Worm (Caenorhabditis elegans) whole organism, young adult: ENCODE measurements around the gene ZK742.3.
A peak's percentile ranks its signal among the peaks of the same experiment; 100 is the strongest.

Source experiments
- B0035.1 ChIP-seq: sonication (generic microtip); optimal IDR thresholded peaks from 2 replicates; lab custom pipeline; 2016; ENCODE audit warnings: missing genetic modification characterization, mild to moderate bottlenecking, missing compliant biosample characterization, missing genotype, missing genetic modification reagents
- F10E7.11 ChIP-seq: sonication (generic microtip); optimal IDR thresholded peaks from 2 replicates; lab custom pipeline; 2017; ENCODE audit warnings: mild to moderate bottlenecking, missing genetic modification characterization, moderate library complexity, missing compliant biosample characterization
- F37B4.10 ChIP-seq: fragments of 200-800 bp; sonication (Bioruptor generic); IDR thresholded peaks from 2 replicates; pipeline ENCODE4 v1.3.6; 2022; ENCODE audit warnings: missing genetic modification characterization, missing compliant biosample characterization
- F49E8.2 ChIP-seq: sonication (generic microtip); optimal IDR thresholded peaks from 3 replicates; lab custom pipeline; 2017; ENCODE audit warnings: missing genetic modification characterization, mild to moderate bottlenecking, missing compliant biosample characterization, antibody characterized with exemption, moderate library complexity; ENCODE audit not compliant: insufficient read depth
- F55B11.4 ChIP-seq: sonication (generic microtip); optimal IDR thresholded peaks from 2 replicates; lab custom pipeline; 2016; ENCODE audit warnings: missing compliant biosample characterization, missing genetic modification characterization, borderline replicate concordance; ENCODE audit not compliant: insufficient read depth
- K11D2.4 ChIP-seq: fragments of 200-800 bp; sonication (Bioruptor generic); IDR thresholded peaks from 2 replicates; pipeline ENCODE4 v1.3.6; 2022; ENCODE audit warnings: missing genetic modification reagents, missing genetic modification characterization, missing compliant biosample characterization
- Y53G8AR.9 ChIP-seq: fragments of 200-800 bp; sonication (Bioruptor generic); conservative IDR thresholded peaks from 2 replicates; pipeline ENCODE4 v1.3.6; 2022; ENCODE audit warnings: missing genetic modification reagents, missing genetic modification characterization, missing compliant biosample characterization
- Y56A3A.18 ChIP-seq: fragments of 200-800 bp; sonication (Bioruptor generic); IDR thresholded peaks from 2 replicates; pipeline ENCODE4 v1.3.6; 2022; ENCODE audit warnings: missing genetic modification reagents, missing genetic modification characterization, missing compliant biosample characterization
- ama-1 ChIP-seq, 3 experiments: fragments of 150-350 bp in 1 of 3; sonication (generic microtip) in 2 of 3; optimal IDR thresholded peaks; 2 replicates each; lab custom pipeline; 2014 to 2018; ENCODE audit warnings: missing biosample characterization in 2 of 3, missing genetic modification characterization in 2 of 3, missing genetic modification reagents in 2 of 3
- atf-7 ChIP-seq: sonication (generic microtip); optimal IDR thresholded peaks from 2 replicates; lab custom pipeline; 2017; ENCODE audit warnings: mild to moderate bottlenecking, missing genetic modification characterization, missing compliant biosample characterization
- bed-1 ChIP-seq: fragments of 200-800 bp; sonication (Bioruptor generic); IDR thresholded peaks from 2 replicates; pipeline ENCODE4 v1.3.6; 2022; ENCODE audit warnings: missing genetic modification reagents, missing genetic modification characterization, missing compliant biosample characterization
- bed-2 ChIP-seq: fragments of 200-800 bp; sonication (Bioruptor generic); IDR thresholded peaks from 2 replicates; pipeline ENCODE4 v1.3.6; 2022; ENCODE audit warnings: missing genetic modification reagents, missing genetic modification characterization, missing compliant biosample characterization
- ceh-100 ChIP-seq: fragments of 200-800 bp; sonication (Bioruptor generic); IDR thresholded peaks from 2 replicates; pipeline ENCODE4 v1.3.6; 2022; ENCODE audit warnings: missing genetic modification reagents, missing genetic modification characterization, missing compliant biosample characterization
- ceh-40 ChIP-seq: fragments of 200-800 bp; sonication (Bioruptor generic); IDR thresholded peaks from 2 replicates; pipeline ENCODE4 v1.3.6; 2022; ENCODE audit warnings: missing genetic modification characterization, missing compliant biosample characterization
- efl-1 ChIP-seq: fragments of 150-350 bp; optimal IDR thresholded peaks from 2 replicates; lab custom pipeline; 2014; ENCODE audit warnings: missing biosample characterization, missing genetic modification reagents, missing genetic modification characterization
- ekl-4 ChIP-seq: fragments of 200-800 bp; sonication (Bioruptor generic); IDR thresholded peaks from 2 replicates; pipeline ENCODE4 v1.3.6; 2022; ENCODE audit warnings: missing genetic modification reagents, missing genetic modification characterization, missing compliant biosample characterization
- him-1 ChIP-seq: sonication (generic microtip); optimal IDR thresholded peaks from 2 replicates; lab custom pipeline; 2016; ENCODE audit warnings: missing genotype, missing genetic modification reagents, missing genetic modification characterization, missing compliant biosample characterization
- hrde-1 ChIP-seq: sonication (generic microtip); optimal IDR thresholded peaks from 2 replicates; lab custom pipeline; 2016; ENCODE audit warnings: missing genetic modification characterization, mild to moderate bottlenecking, missing compliant biosample characterization, moderate library complexity, missing genotype, missing genetic modification reagents, borderline replicate concordance
- hsf-1 ChIP-seq: fragments of 200-800 bp; sonication (Bioruptor generic); IDR thresholded peaks from 2 replicates; pipeline ENCODE4 v1.3.6; 2022; ENCODE audit warnings: missing genetic modification reagents, missing genetic modification characterization, missing compliant biosample characterization
- let-526 ChIP-seq: fragments of 200-800 bp; sonication (Bioruptor generic); IDR thresholded peaks from 2 replicates; pipeline ENCODE4 v1.3.6; 2022; ENCODE audit warnings: missing genetic modification reagents, missing genetic modification characterization, missing compliant biosample characterization
- let-607 ChIP-seq, 2 experiments: fragments of 200-800 bp in 1 of 2; sonication (Bioruptor generic) in 1 of 2; sonication (generic microtip) in 1 of 2; optimal IDR thresholded peaks; 2 replicates each; lab custom pipeline; 2016 to 2018; ENCODE audit warnings: mild to moderate bottlenecking in 2 of 2, missing compliant biosample characterization in 2 of 2, missing genetic modification characterization in 2 of 2, moderate library complexity in 2 of 2, missing genotype in 1 of 2
- madf-10 ChIP-seq: sonication (generic microtip); optimal IDR thresholded peaks from 2 replicates; lab custom pipeline; 2016; ENCODE audit warnings: mild to moderate bottlenecking, missing genetic modification characterization, missing compliant biosample characterization
- madf-6 ChIP-seq: fragments of 200-800 bp; sonication (Bioruptor generic); IDR thresholded peaks from 2 replicates; pipeline ENCODE4 v1.3.6; 2022; ENCODE audit warnings: missing genetic modification reagents, missing genetic modification characterization, missing compliant biosample characterization
- madf-8 ChIP-seq: fragments of 200-800 bp; sonication (Bioruptor generic); conservative IDR thresholded peaks from 2 replicates; pipeline ENCODE4 v1.3.6; 2022; ENCODE audit warnings: missing genetic modification reagents, missing genetic modification characterization, missing compliant biosample characterization
- mes-4 ChIP-seq: sonication (generic microtip); optimal IDR thresholded peaks from 2 replicates; lab custom pipeline; 2016; ENCODE audit warnings: missing genotype, missing genetic modification characterization, missing compliant biosample characterization
- nfyb-1 ChIP-seq: fragments of 200-800 bp; sonication (Bioruptor generic); IDR thresholded peaks from 2 replicates; pipeline ENCODE4 v1.3.6; 2022; ENCODE audit warnings: missing genetic modification reagents, missing genetic modification characterization, missing compliant biosample characterization
- nhr-179 ChIP-seq: sonication (generic microtip); optimal IDR thresholded peaks from 2 replicates; lab custom pipeline; 2016; ENCODE audit warnings: mild to moderate bottlenecking, missing genetic modification characterization, missing compliant biosample characterization
- nhr-27 ChIP-seq: fragments of 200-800 bp; sonication (Bioruptor generic); optimal IDR thresholded peaks from 2 replicates; lab custom pipeline; 2018; ENCODE audit warnings: mild to moderate bottlenecking, missing genetic modification characterization, moderate library complexity, missing compliant biosample characterization
- pha-4 ChIP-seq: fragments of 150-350 bp; sonication (generic microtip); optimal IDR thresholded peaks from 2 replicates; lab custom pipeline; 2014; ENCODE audit warnings: missing biosample characterization, missing genetic modification reagents, missing genetic modification characterization
- repo-1 ChIP-seq: sonication (generic microtip); optimal IDR thresholded peaks from 2 replicates; lab custom pipeline; 2017; ENCODE audit warnings: mild to moderate bottlenecking, missing genetic modification characterization, missing compliant biosample characterization
- snpc-1.1 ChIP-seq: sonication (generic microtip); optimal IDR thresholded peaks from 2 replicates; lab custom pipeline; 2017; ENCODE audit warnings: missing genetic modification characterization, mild to moderate bottlenecking, missing compliant biosample characterization, antibody characterized with exemption, moderate library complexity, missing genotype, missing genetic modification reagents; ENCODE audit not compliant: insufficient read depth
- snpc-1.3 ChIP-seq: sonication (generic microtip); optimal IDR thresholded peaks from 2 replicates; lab custom pipeline; 2017; ENCODE audit warnings: missing genetic modification characterization, mild to moderate bottlenecking, missing compliant biosample characterization, antibody characterized with exemption, moderate library complexity, missing genotype, missing genetic modification reagents; ENCODE audit not compliant: insufficient read depth
- snpc-4 ChIP-seq, 5 experiments: fragments of 150-350 bp in 1 of 5; sonication (generic microtip) in 4 of 5; optimal IDR thresholded peaks; 2 replicates each; lab custom pipeline; 2014 to 2018; ENCODE audit warnings: missing genetic modification characterization in 5 of 5, missing biosample characterization in 3 of 5, antibody characterized with exemption in 2 of 5, mild to moderate bottlenecking in 2 of 5, missing compliant biosample characterization in 2 of 5, missing genotype in 2 of 5, moderate library complexity in 2 of 5, missing genetic modification reagents in 1 of 5
- tbp1 ChIP-seq: fragments of 200-800 bp; sonication (Bioruptor generic); optimal IDR thresholded peaks from 2 replicates; lab custom pipeline; 2018; ENCODE audit warnings: mild to moderate bottlenecking, missing genetic modification characterization, missing compliant biosample characterization
- unc-62 ChIP-seq: fragments of 150-350 bp; optimal IDR thresholded peaks from 2 replicates; lab custom pipeline; 2014; ENCODE audit warnings: missing biosample characterization, missing genetic modification reagents, missing genetic modification characterization
- ztf-18 ChIP-seq: sonication (generic microtip); optimal IDR thresholded peaks from 2 replicates; lab custom pipeline; 2016; ENCODE audit warnings: missing genotype, mild to moderate bottlenecking, missing genetic modification characterization, missing compliant biosample characterization
- ztf-26 ChIP-seq: sonication (generic microtip); optimal IDR thresholded peaks from 2 replicates; lab custom pipeline; 2017; ENCODE audit warnings: missing genetic modification characterization, missing compliant biosample characterization
- ztf-6 ChIP-seq: fragments of 200-800 bp; sonication (Bioruptor generic); IDR thresholded peaks from 2 replicates; pipeline ENCODE4 v1.3.6; 2022; ENCODE audit warnings: missing genetic modification reagents, missing genetic modification characterization, missing compliant biosample characterization

Gene ZK742.3

DNA sequence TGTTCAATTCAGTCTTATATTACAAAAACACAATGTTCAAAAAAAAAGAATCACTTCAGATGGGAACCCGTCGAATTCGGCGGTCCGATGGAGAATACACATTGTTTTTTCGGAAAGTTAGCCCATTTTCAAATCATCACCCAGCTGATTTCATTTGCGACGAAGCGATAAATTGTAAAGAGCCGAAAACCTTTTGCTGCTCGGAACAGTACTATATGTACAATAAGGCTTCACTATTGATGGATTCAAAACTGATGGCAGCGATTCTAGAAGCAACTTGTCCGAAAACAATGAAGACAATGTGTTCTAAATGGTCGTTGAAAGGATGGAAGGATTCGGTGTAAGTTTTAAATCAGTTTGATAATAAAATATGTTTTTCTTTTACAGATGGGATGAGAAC, 48.2 kb upstream of the ZK742.3 start, which contains the start of gene C37C3.1 (continued):
- TF ChIP-seq hsf-1 (peak; percentile 76), hrde-1 (tag; lab: Kevin White, UChicago) (peak; percentile 75), madf-6 (GFP tag; lab: Robert Waterston, UW) (peak; percentile 45), Y53G8AR.9 (GFP tag; lab: Robert Waterston, UW) (no peak), pha-4 (tag; lab: Kevin White, UChicago) (no peak), ceh-100 (GFP tag; lab: Robert Waterston, UW) (0 out of 2 replicates have a peak, but pooled peaks have one; percentile 35), ztf-18 (tag; lab: Kevin White, UChicago) (no peak), nfyb-1 (peak; percentile 85), let-607 (tag; optimal IDR thresholded peaks at IDR 0.05; lab: Kevin White, UChicago) (no peak), B0035.1 (tag; lab: Kevin White, UChicago) (peak; percentile 15), madf-10 (no peak), unc-62 (GFP tag; lab: Kevin White, UChicago) (no peak), him-1 (tag; lab: Kevin White, UChicago) (no peak), K11D2.4 (GFP tag; lab: Robert Waterston, UW) (no peak), efl-1 (GFP tag; lab: Kevin White, UChicago) (no peak), repo-1 (tag; lab: Kevin White, UChicago) (peak; percentile 85), bed-2 (GFP tag; lab: Robert Waterston, UW) (no peak), F49E8.2 (no peak), nhr-27 (tag; lab: Kevin White, UChicago) (no peak), nhr-179 (tag; lab: Kevin White, UChicago) (no peak), F10E7.11 (tag; lab: Kevin White, UChicago) (no peak), tbp1 (GFP tag; lab: Kevin White, UChicago) (peak; percentile 12), ekl-4 (GFP tag; lab: Robert Waterston, UW) (no peak), F37B4.10 (no peak), ztf-6 (GFP tag; lab: Robert Waterston, UW) (no peak), ceh-40 (no peak), snpc-1.3 (tag; lab: Kevin White, UChicago) (no peak), snpc-4 (GFP tag; optimal IDR thresholded peaks at IDR 0.05; lab: Kevin White, UChicago) (peak; percentile 9), snpc-4 (tag; optimal IDR thresholded peaks at IDR 0.05; lab: Kevin White, UChicago) (peak in 2 of 4 experiments; percentile 24 to 39), mes-4 (tag; lab: Kevin White, UChicago) (peak; percentile 3), madf-8 (GFP tag; lab: Robert Waterston, UW) (no peak), atf-7 (tag; lab: Kevin White, UChicago) (peak; percentile 4), bed-1 (GFP tag; lab: Robert Waterston, UW) (no peak), ztf-26 (tag; lab: Kevin White, UChicago) (no peak), F55B11.4 (tag; lab: Kevin White, UChicago) (no peak), let-526 (GFP tag; lab: Robert Waterston, UW) (0 out of 2 replicates have a peak, but pooled peaks have one; percentile 9), snpc-1.1 (tag; lab: Kevin White, UChicago) (peak; percentile 1), Y56A3A.18 (no peak; the same call in 1 of the 2 replicates), ama-1 (optimal IDR thresholded peaks at IDR 0.05; lab: Kevin White, UChicago) (peak; percentile 65), ama-1 (GFP tag; optimal IDR thresholded peaks at IDR 0.05; lab: Kevin White, UChicago) (peak in 1 of 2 experiments; percentile 50)
